Fruit fly (Drosophila melanogaster): Measurements from ENCODE around the gene Sk2.

Gene Sk2

DNA sequence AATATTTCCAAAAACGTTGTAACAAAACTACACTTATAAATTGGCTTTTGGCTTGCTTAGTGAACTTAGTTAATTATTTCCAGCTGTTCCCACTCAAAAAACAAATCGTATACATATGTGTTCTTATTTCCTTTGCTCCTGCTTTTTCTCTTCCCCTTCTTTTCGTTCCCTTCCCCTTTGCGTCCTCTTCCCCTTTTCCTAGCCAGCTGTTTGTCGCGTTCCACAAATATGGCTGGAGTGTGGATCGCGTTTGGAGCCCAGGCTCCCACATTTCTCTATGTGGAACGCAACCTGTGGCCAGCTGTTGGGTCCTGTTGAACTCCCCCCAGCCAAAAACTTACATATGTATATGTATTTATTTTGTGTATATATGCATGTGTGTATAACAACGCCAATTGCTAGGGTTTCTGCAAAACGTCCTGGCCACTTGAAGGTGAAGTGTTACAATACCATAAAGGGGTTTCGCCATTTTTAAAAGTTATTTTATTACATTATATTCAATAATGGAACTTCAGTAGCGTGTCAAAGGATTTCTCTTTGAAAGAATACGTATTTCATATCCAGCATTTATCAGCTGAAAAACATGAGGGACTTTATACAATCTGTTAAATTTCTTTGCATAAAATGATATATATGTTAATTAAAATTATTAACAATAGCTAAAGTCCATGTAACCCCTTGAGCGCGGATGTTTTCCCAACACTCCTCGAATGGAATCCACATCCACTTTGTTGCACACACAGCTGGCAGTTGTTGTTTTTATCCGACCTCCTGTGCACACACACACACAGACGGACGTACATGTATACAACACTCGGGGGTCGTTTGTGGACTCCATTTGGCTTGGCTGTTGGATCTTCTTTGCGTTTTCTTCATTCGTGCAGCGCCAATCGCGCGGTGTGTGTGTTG, 25.0 kb downstream of the Sk2 start:
- TF ChIP-seq OdsH (GFP tag; optimal IDR thresholded peaks at IDR 0.05) (peak; percentile 15), Dfd (GFP tag; optimal IDR thresholded peaks at IDR 0.05) (peak; percentile 17), h (GFP tag; optimal IDR thresholded peaks at IDR 0.05) (no peak), ey (GFP tag; optimal IDR thresholded peaks at IDR 0.05) (no peak), brk (GFP tag; optimal IDR thresholded peaks at IDR 0.05) (no peak), psq (GFP tag; optimal IDR thresholded peaks at IDR 0.05) (peak; percentile 47), foxo (GFP tag; optimal IDR thresholded peaks at IDR 0.05) (peak in 1 of 2 experiments; percentile 31), Dif (GFP tag; optimal IDR thresholded peaks at IDR 0.05; ENCODE audit: partially characterized antibody) (peak; percentile 5), fru (GFP tag; optimal IDR thresholded peaks at IDR 0.05) (peak; percentile 39), tai (GFP tag; optimal IDR thresholded peaks at IDR 0.05) (no peak)

- peak; percentile 2 for TF ChIP-seq CG9705 (GFP tag; optimal IDR thresholded peaks at IDR 0.05)
- no peak for TF ChIP-seq jim (GFP tag; optimal IDR thresholded peaks at IDR 0.05)
- peak; percentile 21 for TF ChIP-seq br (GFP tag; optimal IDR thresholded peaks at IDR 0.05)
- no peak for TF ChIP-seq tai (GFP tag; optimal IDR thresholded peaks at IDR 0.05)
- no peak for TF ChIP-seq Hr83 (GFP tag; optimal IDR thresholded peaks at IDR 0.05; ENCODE audit: poor library complexity, severe bottlenecking)
- TF ChIP-seq foxo (GFP tag; optimal IDR thresholded peaks at IDR 0.05), result peak in 1 of 2 experiments; percentile 50
- TF ChIP-seq h (GFP tag; optimal IDR thresholded peaks at IDR 0.05), result peak; percentile 54
- peak; percentile 10 for TF ChIP-seq ey (GFP tag; optimal IDR thresholded peaks at IDR 0.05)
- TF ChIP-seq Sp1 (GFP tag; optimal IDR thresholded peaks at IDR 0.05), result peak; percentile 20
- peak; percentile 43 for TF ChIP-seq HLH106 (tag; optimal IDR thresholded peaks at IDR 0.05)
- TF ChIP-seq Myc (optimal IDR thresholded peaks at IDR 0.05), result no peak
- TF ChIP-seq fru (GFP tag; optimal IDR thresholded peaks at IDR 0.05), result peak; percentile 52
These were observed 26.6 kb downstream of the Sk2 start for dm6 chr3L:3073460-3073859.

dm6 chr3L:3074380-3074779, 27.5 kb downstream of the Sk2 start:
- TF ChIP-seq woc (GFP tag; optimal IDR thresholded peaks at IDR 0.05) (peak; percentile 61), brk (GFP tag; optimal IDR thresholded peaks at IDR 0.05) (no peak), HLH106 (tag; optimal IDR thresholded peaks at IDR 0.05) (peak; percentile 39), N (GFP tag; optimal IDR thresholded peaks at IDR 0.05) (no peak), dmrt93B (GFP tag; optimal IDR thresholded peaks at IDR 0.05) (peak; percentile 41), CrebA (GFP tag; optimal IDR thresholded peaks at IDR 0.05; ENCODE audit: borderline replicate concordance) (no peak), OdsH (GFP tag; optimal IDR thresholded peaks at IDR 0.05) (peak; percentile 44), h (GFP tag; optimal IDR thresholded peaks at IDR 0.05) (peak; percentile 44), Sp1 (GFP tag; optimal IDR thresholded peaks at IDR 0.05) (peak; percentile 47), sv (GFP tag; optimal IDR thresholded peaks at IDR 0.05) (no peak), fru (GFP tag; optimal IDR thresholded peaks at IDR 0.05) (peak; percentile 32), foxo (GFP tag; optimal IDR thresholded peaks at IDR 0.05) (peak in 1 of 2 experiments; percentile 45), ey (GFP tag; optimal IDR thresholded peaks at IDR 0.05) (peak; percentile 29), rgr (GFP tag; optimal IDR thresholded peaks at IDR 0.05) (peak; percentile 1), psq (GFP tag; optimal IDR thresholded peaks at IDR 0.05) (peak; percentile 2), Hr83 (GFP tag; optimal IDR thresholded peaks at IDR 0.05; ENCODE audit: poor library complexity, severe bottlenecking) (no peak)

DNA sequence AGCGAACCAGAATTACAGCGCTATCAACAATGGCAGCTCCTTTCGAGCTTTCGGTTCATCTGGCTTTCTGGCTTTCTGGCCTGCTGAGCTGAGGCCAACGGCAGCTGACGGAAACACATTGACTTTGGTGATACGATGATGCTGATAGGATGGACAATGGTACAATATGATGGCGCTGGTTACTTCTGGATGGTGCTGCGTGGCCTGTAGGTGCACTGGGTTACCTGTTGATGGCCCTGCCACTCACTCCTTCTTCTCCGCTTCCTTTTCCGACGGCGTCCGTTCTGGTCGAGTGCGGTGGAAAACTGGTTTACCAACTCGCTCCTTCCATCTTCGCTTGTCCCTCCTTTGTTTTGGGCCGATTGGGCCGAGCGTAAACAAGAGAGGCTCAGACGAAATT, 27.9 kb downstream of the Sk2 start:
- TF ChIP-seq br (GFP tag; optimal IDR thresholded peaks at IDR 0.05), result no peak
- TF ChIP-seq Vsx2 (GFP tag; optimal IDR thresholded peaks at IDR 0.05; ENCODE audit: partially characterized antibody), result peak; percentile 70
- peak; percentile 37 for TF ChIP-seq fru (GFP tag; optimal IDR thresholded peaks at IDR 0.05)
- TF ChIP-seq psq (GFP tag; optimal IDR thresholded peaks at IDR 0.05), result peak; percentile 33

DNA sequence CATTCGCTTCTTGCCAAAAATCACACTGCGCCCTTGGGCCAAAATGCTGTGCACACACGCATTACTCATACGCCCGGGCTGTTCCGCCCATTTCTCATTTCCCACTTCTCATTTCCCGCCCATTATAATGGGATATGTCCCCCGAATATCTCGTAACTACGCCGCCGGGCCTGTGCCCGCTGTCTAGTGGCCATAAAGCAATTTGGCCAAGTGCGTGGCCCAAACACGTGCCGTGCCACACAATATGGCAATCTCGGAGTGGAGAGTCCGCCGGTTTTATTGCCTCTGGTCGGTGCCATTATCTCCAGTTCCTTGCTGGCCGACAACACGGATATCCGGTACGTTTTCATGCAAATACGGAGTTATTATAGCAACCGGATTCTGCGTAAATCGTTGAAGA, 30.1 kb downstream of the Sk2 start:
- TF ChIP-seq sage (GFP tag; optimal IDR thresholded peaks at IDR 0.05), result no peak
- TF ChIP-seq ey (GFP tag; optimal IDR thresholded peaks at IDR 0.05), result no peak
- no peak for TF ChIP-seq CG9705 (GFP tag; optimal IDR thresholded peaks at IDR 0.05)
- no peak for TF ChIP-seq Jra (GFP tag; optimal IDR thresholded peaks at IDR 0.05)
- TF ChIP-seq h (GFP tag; optimal IDR thresholded peaks at IDR 0.05), result no peak
- no peak for TF ChIP-seq lola (GFP tag; optimal IDR thresholded peaks at IDR 0.05)
- TF ChIP-seq N (GFP tag; optimal IDR thresholded peaks at IDR 0.05), result no peak
- TF ChIP-seq pan (optimal IDR thresholded peaks at IDR 0.05), result no peak
- TF ChIP-seq dl (GFP tag; optimal IDR thresholded peaks at IDR 0.05; ENCODE audit: insufficient read depth in 1 of 2, partially characterized antibody in 2 of 2), result no peak
- TF ChIP-seq woc (GFP tag; optimal IDR thresholded peaks at IDR 0.05), result no peak
- no peak for TF ChIP-seq OdsH (GFP tag; optimal IDR thresholded peaks at IDR 0.05)
- TF ChIP-seq Vsx2 (GFP tag; optimal IDR thresholded peaks at IDR 0.05; ENCODE audit: partially characterized antibody), result no peak
- no peak for TF ChIP-seq rgr (GFP tag; optimal IDR thresholded peaks at IDR 0.05)
- TF ChIP-seq usp (GFP tag; optimal IDR thresholded peaks at IDR 0.05), result no peak
- no peak for TF ChIP-seq CrebA (GFP tag; optimal IDR thresholded peaks at IDR 0.05; ENCODE audit: borderline replicate concordance)
- no peak for TF ChIP-seq Mio (GFP tag; optimal IDR thresholded peaks at IDR 0.05)
- TF ChIP-seq foxo (GFP tag; optimal IDR thresholded peaks at IDR 0.05), result no peak
- no peak for TF ChIP-seq brk (GFP tag; optimal IDR thresholded peaks at IDR 0.05)
